Worm (Caenorhabditis elegans): Measurements from ENCODE around the gene T24F1.4.

ce11 chrII:11284701-11285100 is 29.4 kb downstream of the T24F1.4 start:
- TF ChIP-seq T22C8.4 (GFP tag; IDR thresholded peaks at IDR 0.05) (no peak), flt-1 (GFP tag; IDR thresholded peaks at IDR 0.05) (no peak), ref-1 (GFP tag; conservative IDR thresholded peaks at IDR 0.05) (no peak), klf-2 (GFP tag; conservative IDR thresholded peaks at IDR 0.05) (no peak), tab-1 (GFP tag; IDR thresholded peaks at IDR 0.05) (no peak), ztf-23 (GFP tag; IDR thresholded peaks at IDR 0.05) (no peak), med-1 (GFP tag; optimal IDR thresholded peaks at IDR 0.05; ENCODE audit: insufficient read depth) (no peak), cog-1 (tag; optimal IDR thresholded peaks at IDR 0.05) (no peak)
